Fruit fly (Drosophila melanogaster): ENCODE data around the gene CG43673.

Gene CG43673

DNA sequence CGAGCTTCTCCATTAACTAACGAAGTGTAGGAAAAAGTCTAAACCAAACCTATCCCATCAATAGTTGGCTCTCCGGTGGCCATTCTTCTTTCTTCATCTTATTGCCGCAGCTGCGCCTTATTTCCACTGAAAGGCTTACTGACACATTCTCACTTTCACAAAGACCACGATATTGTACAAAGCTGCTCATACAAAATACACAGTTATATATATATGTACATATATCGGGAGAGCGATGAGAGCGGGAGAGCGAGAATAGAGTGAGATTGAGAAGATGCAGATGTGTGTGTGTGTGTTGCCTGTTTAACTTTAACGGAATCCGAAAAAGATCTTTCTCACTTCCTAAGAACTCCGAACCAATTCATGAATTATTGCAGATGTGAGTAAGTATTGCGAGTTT, 34.3 kb downstream of the CG43673 start (continued):
- no peak for TF ChIP-seq CG1602 (GFP tag; optimal IDR thresholded peaks at IDR 0.05)
- TF ChIP-seq insv (GFP tag; optimal IDR thresholded peaks at IDR 0.05), result peak in 1 of 2 experiments; percentile 5
- TF ChIP-seq CG31441 (GFP tag; IDR thresholded peaks at IDR 0.05), result no peak
- no peak for TF ChIP-seq cad (GFP tag; optimal IDR thresholded peaks at IDR 0.05)
- TF ChIP-seq prd (optimal IDR thresholded peaks at IDR 0.05), result no peak
- TF ChIP-seq prd (GFP tag; IDR thresholded peaks at IDR 0.05), result no peak
- TF ChIP-seq dpn (GFP tag; optimal IDR thresholded peaks at IDR 0.05), result no peak
- TF ChIP-seq Bgb (GFP tag; IDR thresholded peaks at IDR 0.05; ENCODE audit: partially characterized antibody), result no peak
- no peak for TF ChIP-seq CG8290 (GFP tag; optimal IDR thresholded peaks at IDR 0.05)
- no peak for TF ChIP-seq CG8290 (tag; optimal IDR thresholded peaks at IDR 0.05)
- TF ChIP-seq CG7963 (GFP tag; IDR thresholded peaks at IDR 0.05; ENCODE audit: partially characterized antibody), result no peak
- no peak for TF ChIP-seq gcm2 (GFP tag; optimal IDR thresholded peaks at IDR 0.05)
- no peak for TF ChIP-seq Oaz (GFP tag; IDR thresholded peaks at IDR 0.05)
- no peak for TF ChIP-seq unc-4 (GFP tag; IDR thresholded peaks at IDR 0.05; ENCODE audit: partially characterized antibody)
- no peak for TF ChIP-seq Ada2b (GFP tag; IDR thresholded peaks at IDR 0.05)
- TF ChIP-seq cas (GFP tag; IDR thresholded peaks at IDR 0.05), result no peak
- no peak for TF ChIP-seq Bdp1 (GFP tag; optimal IDR thresholded peaks at IDR 0.05)
- TF ChIP-seq CG3847 (GFP tag; IDR thresholded peaks at IDR 0.05), result no peak

DNA sequence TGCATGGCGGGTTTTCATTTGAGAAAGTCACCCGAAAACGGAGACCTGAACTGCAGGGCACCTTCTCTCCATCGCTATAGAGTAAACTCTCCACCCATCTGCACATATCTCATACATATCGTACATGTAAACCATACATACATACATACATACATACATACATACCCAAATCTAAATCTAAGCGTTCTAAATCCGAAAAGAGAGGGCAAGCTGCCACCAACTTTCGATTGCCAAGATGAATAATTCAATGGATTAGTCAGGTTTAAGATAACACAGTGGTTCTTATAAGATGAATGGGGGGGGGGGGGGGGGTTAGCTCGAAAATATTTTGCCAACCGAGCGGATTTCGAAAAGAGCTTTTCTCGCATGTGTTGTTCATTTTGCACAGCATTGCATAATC, 35.5 kb downstream of the CG43673 start:
- TF ChIP-seq sd (tag; optimal IDR thresholded peaks at IDR 0.05) (peak; percentile 21), mld (GFP tag; IDR thresholded peaks at IDR 0.05; ENCODE audit: partially characterized antibody) (no peak), cg (GFP tag; optimal IDR thresholded peaks at IDR 0.05) (peak; percentile 58), Blimp-1 (GFP tag; optimal IDR thresholded peaks at IDR 0.05) (peak; percentile 73)

DNA sequence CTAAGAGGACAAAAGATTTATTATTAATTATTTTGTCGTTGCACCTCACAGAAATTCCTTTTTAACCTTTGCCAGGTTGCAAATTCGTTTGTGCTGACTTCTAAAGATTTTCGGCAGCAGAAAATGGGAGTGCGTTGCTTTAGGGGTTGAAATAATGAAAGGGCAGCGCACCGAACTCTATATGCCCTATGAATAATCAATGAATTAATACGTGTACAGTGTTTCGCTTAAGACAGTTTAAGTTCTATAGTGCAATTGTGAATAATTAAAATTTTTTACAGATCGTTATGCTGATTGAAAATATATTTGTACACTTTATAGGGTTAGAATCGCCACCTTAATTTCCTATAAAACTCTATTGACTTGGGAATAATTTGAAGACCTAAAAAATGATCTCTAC, 37.2 kb downstream of the CG43673 start:
- no peak for TF ChIP-seq dati (GFP tag; IDR thresholded peaks at IDR 0.05)
- no peak for TF ChIP-seq caup (GFP tag; optimal IDR thresholded peaks at IDR 0.05; ENCODE audit: severe bottlenecking)
- peak; percentile 53 for TF ChIP-seq sens (GFP tag)
- TF ChIP-seq Med (GFP tag), result peak; percentile 58
- no peak for TF ChIP-seq CG17568 (GFP tag; optimal IDR thresholded peaks at IDR 0.05)
- peak; percentile 98 for TF ChIP-seq D19A (tag; optimal IDR thresholded peaks at IDR 0.05)
- TF ChIP-seq nau (GFP tag; optimal IDR thresholded peaks at IDR 0.05), result no peak
- no peak for TF ChIP-seq nom (GFP tag; optimal IDR thresholded peaks at IDR 0.05)
- TF ChIP-seq grau (tag; optimal IDR thresholded peaks at IDR 0.05), result no peak
- TF ChIP-seq gsb-n (tag; optimal IDR thresholded peaks at IDR 0.05), result no peak
- no peak for TF ChIP-seq GATAe (GFP tag; conservative IDR thresholded peaks at IDR 0.05)
- TF ChIP-seq CG14014 (GFP tag; IDR thresholded peaks at IDR 0.05), result no peak
- TF ChIP-seq gro (GFP tag; optimal IDR thresholded peaks at IDR 0.05), result no peak
- TF ChIP-seq row (GFP tag; IDR thresholded peaks at IDR 0.05), result peak; percentile 35; the same call in 1 of the 3 replicates
- TF ChIP-seq dysf (GFP tag; IDR thresholded peaks at IDR 0.05), result no peak
- TF ChIP-seq HmgD (GFP tag; optimal IDR thresholded peaks at IDR 0.05), result no peak
- TF ChIP-seq seq (GFP tag; IDR thresholded peaks at IDR 0.05), result no peak
- peak; percentile 13 for TF ChIP-seq CG18262 (tag; optimal IDR thresholded peaks at IDR 0.05)
- TF ChIP-seq zen (tag; optimal IDR thresholded peaks at IDR 0.05), result no peak
- TF ChIP-seq CG12104 (GFP tag; optimal IDR thresholded peaks at IDR 0.05), result no peak
- TF ChIP-seq CG13123 (GFP tag; optimal IDR thresholded peaks at IDR 0.05), result no peak
- TF ChIP-seq CG17361 (GFP tag; IDR thresholded peaks at IDR 0.05), result no peak
- TF ChIP-seq CG4282 (GFP tag; optimal IDR thresholded peaks at IDR 0.05), result no peak
- no peak for TF ChIP-seq CG1233 (GFP tag; optimal IDR thresholded peaks at IDR 0.05)
- no peak for TF ChIP-seq CG31365 (tag; optimal IDR thresholded peaks at IDR 0.05)
- no peak for TF ChIP-seq CG13296 (GFP tag; optimal IDR thresholded peaks at IDR 0.05)
- TF ChIP-seq D19B (GFP tag; optimal IDR thresholded peaks at IDR 0.05), result no peak
- no peak for TF ChIP-seq CG11696 (GFP tag; IDR thresholded peaks at IDR 0.05)
- TF ChIP-seq aop (GFP tag; IDR thresholded peaks at IDR 0.05), result no peak
